Fruit fly (Drosophila melanogaster): ENCODE results near the gene CG31251.

DNA sequence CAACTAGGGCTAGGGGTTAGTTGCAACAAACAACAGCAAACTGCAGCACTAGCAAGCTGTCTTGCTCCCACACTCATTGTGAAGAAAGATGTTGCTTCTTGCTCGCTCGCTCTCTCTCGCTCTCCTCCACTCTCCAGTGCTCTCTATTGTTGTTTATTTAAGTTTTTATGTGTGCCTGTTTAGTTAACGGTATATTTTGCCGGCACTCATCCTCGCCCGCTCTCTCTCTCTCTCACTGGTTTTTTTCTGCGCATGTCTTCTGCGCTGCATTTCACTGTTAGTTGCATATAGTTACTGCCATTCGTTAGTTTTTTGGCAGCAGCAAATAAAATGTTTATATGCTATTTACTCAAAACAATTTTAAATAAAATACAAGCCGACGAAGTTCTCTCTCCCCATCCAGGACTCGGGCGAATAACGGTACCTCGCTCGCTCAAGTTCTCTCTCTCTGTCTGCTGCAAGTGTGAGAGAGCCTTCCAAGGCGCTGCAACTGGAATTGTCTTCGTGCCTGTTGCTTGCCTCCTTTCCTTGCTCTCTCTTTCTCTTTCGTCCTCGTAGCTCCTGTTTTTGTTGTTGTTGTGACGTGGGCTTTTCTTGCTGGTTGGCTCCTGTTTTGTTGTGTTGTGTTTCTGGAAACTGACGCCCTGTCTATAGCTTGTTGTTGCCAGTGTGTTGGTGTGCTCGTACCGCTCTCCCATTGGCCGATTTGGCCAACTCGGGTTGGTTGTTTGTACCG, 18.5 kb downstream of the CG31251 start:
- no peak for TF ChIP-seq cnc (optimal IDR thresholded peaks at IDR 0.05)
- TF ChIP-seq CG7045 (GFP tag; optimal IDR thresholded peaks at IDR 0.05) = no peak
- TF ChIP-seq pad (GFP tag; optimal IDR thresholded peaks at IDR 0.05) = no peak
- TF ChIP-seq toe (GFP tag; optimal IDR thresholded peaks at IDR 0.05) = no peak
- TF ChIP-seq bab1 (GFP tag; optimal IDR thresholded peaks at IDR 0.05) = no peak
